Worm (Caenorhabditis elegans) whole organism, midembryonic: ENCODE measurements around the gene rcan-1.

Experiments
- flt-1 ChIP-seq: fragments of 200-800 bp; sonication (Bioruptor generic); IDR thresholded peaks from 2 replicates; pipeline ENCODE4 v1.3.6; 2022; ENCODE audit warnings: missing genetic modification characterization, missing compliant biosample characterization
- med-1 ChIP-seq: sonication (generic microtip); optimal IDR thresholded peaks from 2 replicates; lab custom pipeline; 2017; ENCODE audit warnings: missing genetic modification characterization, mild to moderate bottlenecking, missing compliant biosample characterization, antibody characterized with exemption, missing genetic modification reagents; ENCODE audit not compliant: insufficient read depth

- no peak for TF ChIP-seq med-1
- TF ChIP-seq flt-1 = no peak
These were observed 18.2 kb downstream of the rcan-1 start for ce11 chrIII:5665710-5666109.
